Worm (Caenorhabditis elegans) whole organism, young adult: ENCODE data around the gene nud-1.

Source experiments
- C17E4.6 ChIP-seq: fragments of 200-800 bp; sonication (Bioruptor generic); IDR thresholded peaks from 2 replicates; pipeline ENCODE4 v1.3.6; 2022; ENCODE audit warnings: missing genetic modification reagents, missing genetic modification characterization, missing compliant biosample characterization
- D2030.7 ChIP-seq: fragments of 200-800 bp; sonication (Bioruptor generic); IDR thresholded peaks from 2 replicates; pipeline ENCODE4 v1.3.6; 2022; ENCODE audit warnings: missing genetic modification reagents, missing genetic modification characterization, missing compliant biosample characterization
- F23B12.7 ChIP-seq: sonication (generic microtip); optimal IDR thresholded peaks from 2 replicates; lab custom pipeline; 2017; ENCODE audit warnings: missing genetic modification characterization, mild to moderate bottlenecking, missing compliant biosample characterization, antibody characterized with exemption, moderate library complexity; ENCODE audit not compliant: insufficient read depth
- F33H1.4 ChIP-seq: fragments of 200-800 bp; sonication (Bioruptor generic); IDR thresholded peaks from 2 replicates; pipeline ENCODE4 v1.3.6; 2022; ENCODE audit warnings: missing genetic modification reagents, missing genetic modification characterization, missing compliant biosample characterization
- F49E8.2 ChIP-seq: sonication (generic microtip); optimal IDR thresholded peaks from 3 replicates; lab custom pipeline; 2017; ENCODE audit warnings: missing genetic modification characterization, mild to moderate bottlenecking, missing compliant biosample characterization, antibody characterized with exemption, moderate library complexity; ENCODE audit not compliant: insufficient read depth
- F57A8.1 ChIP-seq: fragments of 200-800 bp; sonication (Bioruptor generic); optimal IDR thresholded peaks from 2 replicates; lab custom pipeline; 2018; ENCODE audit warnings: mild to moderate bottlenecking, missing genetic modification characterization, moderate library complexity, missing compliant biosample characterization
- Y53F4B.3 ChIP-seq: fragments of 200-800 bp; sonication (Bioruptor generic); IDR thresholded peaks from 2 replicates; pipeline ENCODE4 v1.3.6; 2022; ENCODE audit warnings: missing genetic modification reagents, missing genetic modification characterization, missing compliant biosample characterization
- ZK185.1 ChIP-seq: sonication (generic microtip); optimal IDR thresholded peaks from 2 replicates; lab custom pipeline; 2016; ENCODE audit warnings: mild to moderate bottlenecking, missing genetic modification characterization, missing compliant biosample characterization; ENCODE audit not compliant: poor library complexity, severe bottlenecking
- athp-1 ChIP-seq: sonication (generic microtip); optimal IDR thresholded peaks from 2 replicates; lab custom pipeline; 2017; ENCODE audit warnings: mild to moderate bottlenecking, missing genetic modification characterization, missing compliant biosample characterization
- bed-2 ChIP-seq: fragments of 200-800 bp; sonication (Bioruptor generic); IDR thresholded peaks from 2 replicates; pipeline ENCODE4 v1.3.6; 2022; ENCODE audit warnings: missing genetic modification reagents, missing genetic modification characterization, missing compliant biosample characterization
- cebp-1 ChIP-seq, 2 experiments: fragments of 200-800 bp in 1 of 2; sonication (Bioruptor generic) in 1 of 2; sonication (generic microtip) in 1 of 2; IDR thresholded peaks in 1 of 2; optimal IDR thresholded peaks in 1 of 2; 2 replicates each; pipeline versions ENCODE4 v1.3.6 to Lab custom; 2017 to 2022; ENCODE audit warnings: missing compliant biosample characterization in 2 of 2, missing genetic modification characterization in 2 of 2, mild to moderate bottlenecking in 1 of 2, missing genetic modification reagents in 1 of 2, moderate library complexity in 1 of 2
- ceh-100 ChIP-seq: fragments of 200-800 bp; sonication (Bioruptor generic); IDR thresholded peaks from 2 replicates; pipeline ENCODE4 v1.3.6; 2022; ENCODE audit warnings: missing genetic modification reagents, missing genetic modification characterization, missing compliant biosample characterization
- ceh-91 ChIP-seq: fragments of 200-800 bp; sonication (Bioruptor generic); IDR thresholded peaks from 2 replicates; pipeline ENCODE4 v1.3.6; 2022; ENCODE audit warnings: missing genetic modification reagents, missing genetic modification characterization, missing compliant biosample characterization
- chd-7 ChIP-seq: sonication (generic microtip); optimal IDR thresholded peaks from 2 replicates; lab custom pipeline; 2016; ENCODE audit warnings: mild to moderate bottlenecking, missing genetic modification characterization, moderate library complexity, missing compliant biosample characterization
- dox-1 ChIP-seq: fragments of 200-800 bp; sonication (Bioruptor generic); IDR thresholded peaks from 2 replicates; pipeline ENCODE4 v1.3.6; 2022; ENCODE audit warnings: missing genetic modification reagents, missing genetic modification characterization, missing compliant biosample characterization
- dpff-1 ChIP-seq: sonication (generic microtip); optimal IDR thresholded peaks from 2 replicates; lab custom pipeline; 2017; ENCODE audit warnings: mild to moderate bottlenecking, missing genetic modification characterization, missing compliant biosample characterization
- dpl-1 ChIP-seq: fragments of 150-350 bp; optimal IDR thresholded peaks from 2 replicates; lab custom pipeline; 2014; ENCODE audit warnings: missing biosample characterization, missing genetic modification reagents, missing genetic modification characterization
- efl-1 ChIP-seq: fragments of 150-350 bp; optimal IDR thresholded peaks from 2 replicates; lab custom pipeline; 2014; ENCODE audit warnings: missing biosample characterization, missing genetic modification reagents, missing genetic modification characterization
- egl-44 ChIP-seq: fragments of 200-800 bp; sonication (Bioruptor generic); IDR thresholded peaks from 2 replicates; pipeline ENCODE4 v1.3.6; 2022; ENCODE audit warnings: missing genetic modification reagents, missing genetic modification characterization, missing compliant biosample characterization
- egrh-3 ChIP-seq: fragments of 200-800 bp; sonication (Bioruptor generic); IDR thresholded peaks from 2 replicates; pipeline ENCODE4 v1.3.6; 2022; ENCODE audit warnings: missing genetic modification reagents, missing genetic modification characterization, missing compliant biosample characterization
- ets-4 ChIP-seq: fragments of 200-800 bp; sonication (Bioruptor generic); optimal IDR thresholded peaks from 2 replicates; lab custom pipeline; 2018; ENCODE audit warnings: mild to moderate bottlenecking, missing genetic modification characterization, missing compliant biosample characterization
- fkh-3 ChIP-seq: sonication (generic microtip); optimal IDR thresholded peaks from 2 replicates; lab custom pipeline; 2016; ENCODE audit warnings: mild to moderate bottlenecking, missing genetic modification characterization, missing compliant biosample characterization
- him-1 ChIP-seq: sonication (generic microtip); optimal IDR thresholded peaks from 2 replicates; lab custom pipeline; 2016; ENCODE audit warnings: missing genotype, missing genetic modification reagents, missing genetic modification characterization, missing compliant biosample characterization
- hmg-1.2 ChIP-seq: fragments of 200-800 bp; sonication (Bioruptor generic); IDR thresholded peaks from 2 replicates; pipeline ENCODE4 v1.3.6; 2022; ENCODE audit warnings: missing genetic modification reagents, missing genetic modification characterization, missing compliant biosample characterization
- lin-26 ChIP-seq: fragments of 200-800 bp; sonication (Bioruptor generic); IDR thresholded peaks from 2 replicates; pipeline ENCODE4 v1.3.6; 2022; ENCODE audit warnings: missing genetic modification reagents, missing genetic modification characterization, missing compliant biosample characterization
- lin-35 ChIP-seq, 3 experiments: fragments of 150-350 bp in 2 of 3; sonication (generic microtip) in 1 of 3; optimal IDR thresholded peaks; 2 replicates each; lab custom pipeline; 2014 to 2018; ENCODE audit warnings: missing biosample characterization in 3 of 3, missing genetic modification characterization in 3 of 3, missing genetic modification reagents in 3 of 3
- lin-54 ChIP-seq: fragments of 200-800 bp; sonication (Bioruptor generic); optimal IDR thresholded peaks from 2 replicates; lab custom pipeline; 2018; ENCODE audit warnings: mild to moderate bottlenecking, missing genetic modification characterization, missing compliant biosample characterization
- lsl-1 ChIP-seq: fragments of 200-800 bp; sonication (Bioruptor generic); optimal IDR thresholded peaks from 2 replicates; lab custom pipeline; 2018; ENCODE audit warnings: mild to moderate bottlenecking, missing genetic modification characterization, moderate library complexity, missing compliant biosample characterization
- madf-6 ChIP-seq: fragments of 200-800 bp; sonication (Bioruptor generic); IDR thresholded peaks from 2 replicates; pipeline ENCODE4 v1.3.6; 2022; ENCODE audit warnings: missing genetic modification reagents, missing genetic modification characterization, missing compliant biosample characterization
- madf-8 ChIP-seq: fragments of 200-800 bp; sonication (Bioruptor generic); conservative IDR thresholded peaks from 2 replicates; pipeline ENCODE4 v1.3.6; 2022; ENCODE audit warnings: missing genetic modification reagents, missing genetic modification characterization, missing compliant biosample characterization
- mcd-1 ChIP-seq: fragments of 200-800 bp; sonication (Bioruptor generic); IDR thresholded peaks from 2 replicates; pipeline ENCODE4 v1.3.6; 2022; ENCODE audit warnings: missing genetic modification reagents, missing genetic modification characterization, missing compliant biosample characterization
- mel-28 ChIP-seq: sonication (generic microtip); optimal IDR thresholded peaks from 2 replicates; lab custom pipeline; 2016; ENCODE audit warnings: borderline replicate concordance, mild to moderate bottlenecking, missing genetic modification characterization, missing compliant biosample characterization
- nfya-1 ChIP-seq: sonication (generic microtip); optimal IDR thresholded peaks from 2 replicates; lab custom pipeline; 2017; ENCODE audit warnings: antibody characterized with exemption, missing compliant biosample characterization, missing genetic modification characterization, borderline replicate concordance; ENCODE audit not compliant: insufficient read depth
- rcor-1 ChIP-seq: fragments of 200-800 bp; sonication (Bioruptor generic); IDR thresholded peaks from 2 replicates; pipeline ENCODE4 v1.3.6; 2022; ENCODE audit warnings: missing genetic modification reagents, missing genetic modification characterization, missing compliant biosample characterization
- sdz-38 ChIP-seq: sonication (generic microtip); optimal IDR thresholded peaks from 2 replicates; lab custom pipeline; 2016; ENCODE audit warnings: missing genotype, missing genetic modification characterization, missing compliant biosample characterization
- snpc-1.3 ChIP-seq: sonication (generic microtip); optimal IDR thresholded peaks from 2 replicates; lab custom pipeline; 2017; ENCODE audit warnings: missing genetic modification characterization, mild to moderate bottlenecking, missing compliant biosample characterization, antibody characterized with exemption, moderate library complexity, missing genotype, missing genetic modification reagents; ENCODE audit not compliant: insufficient read depth
- snpc-3.4 ChIP-seq: sonication (generic microtip); optimal IDR thresholded peaks from 2 replicates; lab custom pipeline; 2017; ENCODE audit warnings: missing genetic modification characterization, mild to moderate bottlenecking, missing compliant biosample characterization, antibody characterized with exemption, moderate library complexity, missing genotype, missing genetic modification reagents
- tbp1 ChIP-seq: fragments of 200-800 bp; sonication (Bioruptor generic); optimal IDR thresholded peaks from 2 replicates; lab custom pipeline; 2018; ENCODE audit warnings: mild to moderate bottlenecking, missing genetic modification characterization, missing compliant biosample characterization
- xnd-1 ChIP-seq: sonication (generic microtip); optimal IDR thresholded peaks from 2 replicates; lab custom pipeline; 2016; ENCODE audit warnings: missing genotype, missing genetic modification reagents, missing genetic modification characterization, missing compliant biosample characterization
- ztf-18 ChIP-seq: sonication (generic microtip); optimal IDR thresholded peaks from 2 replicates; lab custom pipeline; 2016; ENCODE audit warnings: missing genotype, mild to moderate bottlenecking, missing genetic modification characterization, missing compliant biosample characterization
- ztf-22 ChIP-seq: fragments of 200-800 bp; sonication (Bioruptor generic); optimal IDR thresholded peaks from 2 replicates; lab custom pipeline; 2018; ENCODE audit warnings: mild to moderate bottlenecking, missing genetic modification characterization, moderate library complexity, missing compliant biosample characterization
- ztf-28 ChIP-seq: fragments of 200-800 bp; sonication (Bioruptor generic); IDR thresholded peaks from 2 replicates; pipeline ENCODE4 v1.3.6; 2022; ENCODE audit warnings: missing genetic modification reagents, missing genetic modification characterization, missing compliant biosample characterization

nud-1 gene

ce11 chrIII:13302578-13302977, 38.7 kb upstream of the nud-1 start (continued):
- TF ChIP-seq mcd-1 (GFP tag; lab: Robert Waterston, UW) (no peak), Y53F4B.3 (GFP tag; lab: Robert Waterston, UW) (no peak), ztf-18 (tag; lab: Kevin White, UChicago) (no peak), snpc-3.4 (no peak), fkh-3 (tag; lab: Kevin White, UChicago) (no peak), dpff-1 (tag; lab: Kevin White, UChicago) (no peak), mel-28 (tag; lab: Kevin White, UChicago) (no peak)
- TF ChIP-seq, all 124 proteins: peak for 22

- TF ChIP-seq lin-26 (peak; percentile 35; the same call in 1 of the 2 replicates), chd-7 (tag; lab: Kevin White, UChicago) (no peak)
These were observed 35.8 kb upstream of the nud-1 start for ce11 chrIII:13305537-13305936.

- no peak for TF ChIP-seq F57A8.1 (GFP tag; lab: Kevin White, UChicago)
- peak; percentile 53 for TF ChIP-seq athp-1 (tag; lab: Kevin White, UChicago)
- TF ChIP-seq lin-54 = peak; percentile 78
- peak; percentile 60 for TF ChIP-seq xnd-1 (tag; lab: Kevin White, UChicago)
- TF ChIP-seq tbp1 (GFP tag; lab: Kevin White, UChicago) = peak; percentile 11
- TF ChIP-seq rcor-1 (GFP tag; lab: Robert Waterston, UW) = peak; percentile 47
- TF ChIP-seq efl-1 (GFP tag; lab: Kevin White, UChicago) = peak; percentile 88
- TF ChIP-seq cebp-1 (GFP tag; IDR thresholded peaks at IDR 0.05; lab: Robert Waterston, UW) = no peak
- TF ChIP-seq cebp-1 (tag; optimal IDR thresholded peaks at IDR 0.05; lab: Kevin White, UChicago) = peak; percentile 41
- TF ChIP-seq madf-8 = peak; percentile 52; the same call in 1 of the 2 replicates
- peak in 1 of 3 experiments; percentile 44 for TF ChIP-seq lin-35 (GFP tag; optimal IDR thresholded peaks at IDR 0.05; lab: Kevin White, UChicago)
- TF ChIP-seq hmg-1.2 (GFP tag; lab: Robert Waterston, UW) = peak; percentile 13; the same call in 1 of the 2 replicates
- no peak for TF ChIP-seq ztf-22 (GFP tag; lab: Kevin White, UChicago)
- peak; percentile 62 for TF ChIP-seq mcd-1 (GFP tag; lab: Robert Waterston, UW)
- TF ChIP-seq him-1 (tag; lab: Kevin White, UChicago) = no peak
- TF ChIP-seq dox-1 (GFP tag; lab: Robert Waterston, UW) = peak; percentile 68
- no peak for TF ChIP-seq ztf-18 (tag; lab: Kevin White, UChicago)
- peak; percentile 86 for TF ChIP-seq D2030.7 (GFP tag; lab: Robert Waterston, UW)
- no peak for TF ChIP-seq ets-4 (GFP tag; lab: Kevin White, UChicago)
- no peak for TF ChIP-seq nfya-1
- TF ChIP-seq ceh-91 = peak; percentile 66
- TF ChIP-seq ceh-100 (GFP tag; lab: Robert Waterston, UW) = peak; percentile 48
- peak; percentile 78 for TF ChIP-seq F23B12.7 (tag; lab: Kevin White, UChicago)
- no peak for TF ChIP-seq ZK185.1 (tag; lab: Kevin White, UChicago)
- TF ChIP-seq lsl-1 (GFP tag; lab: Kevin White, UChicago) = peak; percentile 64
- TF ChIP-seq madf-6 (GFP tag; lab: Robert Waterston, UW) = peak; percentile 90
- no peak for TF ChIP-seq egl-44 (GFP tag; lab: Robert Waterston, UW)
- peak; percentile 69 for TF ChIP-seq F33H1.4 (GFP tag; lab: Robert Waterston, UW)
- TF ChIP-seq snpc-3.4 = peak; percentile 51
- no peak for TF ChIP-seq sdz-38
- peak; percentile 62 for TF ChIP-seq egrh-3
- TF ChIP-seq C17E4.6 = peak; percentile 37; the same call in 1 of the 2 replicates
- no peak for TF ChIP-seq ztf-28 (GFP tag; lab: Robert Waterston, UW)
- no peak for TF ChIP-seq bed-2 (GFP tag; lab: Robert Waterston, UW)
- TF ChIP-seq dpl-1 (GFP tag; lab: Kevin White, UChicago) = peak; percentile 84
- peak; percentile 56 for TF ChIP-seq snpc-1.3 (tag; lab: Kevin White, UChicago)
- TF ChIP-seq F49E8.2 (tag; lab: Kevin White, UChicago) = no peak
These were observed 34.2 kb upstream of the nud-1 start, which contains the start of the genes klp-19 and slc-36.1 for ce11 chrIII:13307107-13307506. TSS of gene klp-19 (minus strand) at chrIII:13307259. TSS of gene slc-36.1 (plus strand) at chrIII:13307502.
